Worm (Caenorhabditis elegans): ENCODE measurements around the gene F38B2.6.

- TF ChIP-seq hnd-1 (tag; optimal IDR thresholded peaks at IDR 0.05) (no peak), aly-1 (tag; optimal IDR thresholded peaks at IDR 0.05) (no peak), hmg-4 (GFP tag; optimal IDR thresholded peaks at IDR 0.05) (no peak), scrt-1 (GFP tag; IDR thresholded peaks at IDR 0.05) (no peak), pes-1 (GFP tag; IDR thresholded peaks at IDR 0.05) (no peak), ama-1 (optimal IDR thresholded peaks at IDR 0.05) (no peak), F13C5.2 (tag; optimal IDR thresholded peaks at IDR 0.05) (no peak), ceh-13 (GFP tag; optimal IDR thresholded peaks at IDR 0.05) (no peak), tbx-11 (GFP tag; IDR thresholded peaks at IDR 0.05) (no peak), flt-1 (GFP tag; IDR thresholded peaks at IDR 0.05) (no peak), tbx-37 (GFP tag; conservative IDR thresholded peaks at IDR 0.05) (no peak), hmbx-1 (tag; optimal IDR thresholded peaks at IDR 0.05) (no peak), ceh-36 (tag; optimal IDR thresholded peaks at IDR 0.05) (no peak)
These were observed 43.2 kb upstream of the F38B2.6 start, which contains the start of gene asm-2 for ce11 chrX:11324240-11324639.
